Fruit fly (Drosophila melanogaster) whole organism, embryonic: ENCODE measurements around the gene MtnE.

Experiments
- B-H2 ChIP-seq: fragments of 200-800 bp; sonication (Bioruptor generic); optimal IDR thresholded peaks from 2 replicates; lab custom pipeline; 2018; ENCODE audit warnings: missing biosample characterization, mild to moderate bottlenecking, missing genetic modification characterization
- CG11398 ChIP-seq: fragments of 200-800 bp; sonication (Bioruptor generic); optimal IDR thresholded peaks from 2 replicates; lab custom pipeline; 2016; ENCODE audit warnings: missing biosample characterization, missing genetic modification characterization
- CG11723 ChIP-seq: fragments of 200-800 bp; sonication (Bioruptor generic); optimal IDR thresholded peaks from 2 replicates; lab custom pipeline; 2017; ENCODE audit warnings: missing biosample characterization, mild to moderate bottlenecking, missing genetic modification characterization
- CG14667 ChIP-seq: fragments of 200-800 bp; sonication (Bioruptor generic); IDR thresholded peaks from 2 replicates; pipeline ENCODE4 v1.3.6; 2022; ENCODE audit warnings: missing biosample characterization, missing genetic modification characterization
- CG15011 ChIP-seq: fragments of 200-800 bp; sonication (Bioruptor generic); optimal IDR thresholded peaks from 3 replicates; lab custom pipeline; 2018; ENCODE audit warnings: missing biosample characterization, mild to moderate bottlenecking, missing genetic modification characterization
- CG15269 ChIP-seq: fragments of 200-800 bp; sonication (Bioruptor generic); optimal IDR thresholded peaks from 2 replicates; lab custom pipeline; 2018; ENCODE audit warnings: missing biosample characterization, mild to moderate bottlenecking, missing genetic modification characterization, moderate library complexity
- CG15696 ChIP-seq: fragments of 200-800 bp; sonication (Bioruptor generic); optimal IDR thresholded peaks from 2 replicates; lab custom pipeline; 2019; ENCODE audit warnings: missing biosample characterization, mild to moderate bottlenecking, missing genetic modification characterization, moderate library complexity
- CG16863 ChIP-seq: fragments of 200-800 bp; sonication (Bioruptor generic); optimal IDR thresholded peaks from 3 replicates; lab custom pipeline; 2016; ENCODE audit warnings: missing biosample characterization, missing genetic modification characterization
- CG2202 ChIP-seq: fragments of 200-800 bp; sonication (Bioruptor generic); optimal IDR thresholded peaks from 2 replicates; lab custom pipeline; 2018; ENCODE audit warnings: missing biosample characterization, mild to moderate bottlenecking, missing genetic modification characterization
- CG2712 ChIP-seq: fragments of 200-800 bp; optimal IDR thresholded peaks from 3 replicates; lab custom pipeline; 2019; ENCODE audit warnings: missing biosample characterization, mild to moderate bottlenecking, missing genetic modification characterization, moderate library complexity
- CG2875 ChIP-seq: fragments of 200-800 bp; sonication (Bioruptor generic); optimal IDR thresholded peaks from 2 replicates; lab custom pipeline; 2017; ENCODE audit warnings: missing biosample characterization, mild to moderate bottlenecking, missing genetic modification characterization, missing genetic modification reagents
- CG33213 ChIP-seq: fragments of 200-800 bp; sonication (Bioruptor generic); optimal IDR thresholded peaks from 3 replicates; lab custom pipeline; 2016; ENCODE audit warnings: missing biosample characterization, missing genetic modification characterization
- CG4707 ChIP-seq: fragments of 200-800 bp; sonication (Bioruptor generic); optimal IDR thresholded peaks from 2 replicates; lab custom pipeline; 2018; ENCODE audit warnings: missing biosample characterization, mild to moderate bottlenecking, missing genetic modification characterization, moderate library complexity
- CG4854 ChIP-seq: fragments of 200-800 bp; sonication (Bioruptor generic); optimal IDR thresholded peaks from 2 replicates; lab custom pipeline; 2016; ENCODE audit warnings: missing biosample characterization, missing genetic modification characterization, inconsistent platforms
- CG5953 ChIP-seq: fragments of 200-800 bp; sonication (Bioruptor generic); IDR thresholded peaks from 2 replicates; pipeline ENCODE4 v1.3.6; 2022; ENCODE audit warnings: missing biosample characterization, missing genetic modification characterization
- CG7271 ChIP-seq: fragments of 200-800 bp; sonication (Bioruptor generic); optimal IDR thresholded peaks from 2 replicates; lab custom pipeline; 2018; ENCODE audit warnings: missing biosample characterization, mild to moderate bottlenecking, missing genetic modification characterization, moderate library complexity
- CG8359 ChIP-seq: fragments of 200-800 bp; sonication (Bioruptor generic); optimal IDR thresholded peaks from 2 replicates; lab custom pipeline; 2017; ENCODE audit warnings: missing biosample characterization, mild to moderate bottlenecking, missing genetic modification characterization, borderline replicate concordance
- CG8924 ChIP-seq: fragments of 200-800 bp; optimal IDR thresholded peaks from 3 replicates; lab custom pipeline; 2019; ENCODE audit warnings: missing biosample characterization, mild to moderate bottlenecking, missing genetic modification characterization, moderate library complexity
- CG9932 ChIP-seq: fragments of 200-800 bp; sonication (Bioruptor generic); IDR thresholded peaks from 2 replicates; pipeline ENCODE4 v1.3.6; 2022; ENCODE audit warnings: missing biosample characterization, missing genetic modification characterization
- CTCF ChIP-seq: fragments of 200-800 bp; sonication (Bioruptor generic); optimal IDR thresholded peaks from 2 replicates; lab custom pipeline; 2017; ENCODE audit warnings: missing biosample characterization, mild to moderate bottlenecking, missing genetic modification characterization, moderate library complexity
- Dbx ChIP-seq: fragments of 200-800 bp; sonication (Bioruptor generic); IDR thresholded peaks from 3 replicates; pipeline ENCODE4 v1.3.6; 2022; ENCODE audit warnings: missing biosample characterization, missing genetic modification characterization
- Fer1 ChIP-seq: fragments of 200-800 bp; sonication (Bioruptor generic); optimal IDR thresholded peaks from 2 replicates; lab custom pipeline; 2017; ENCODE audit warnings: missing biosample characterization, mild to moderate bottlenecking, missing genetic modification characterization
- Fer3 ChIP-seq: fragments of 200-800 bp; sonication (Bioruptor generic); optimal IDR thresholded peaks from 2 replicates; lab custom pipeline; 2018; ENCODE audit warnings: missing biosample characterization, mild to moderate bottlenecking, missing genetic modification characterization, moderate library complexity
- H15 ChIP-seq: fragments of 200-800 bp; sonication (Bioruptor generic); IDR thresholded peaks from 3 replicates; pipeline ENCODE4 v1.3.6; 2022; ENCODE audit warnings: missing biosample characterization, missing genetic modification characterization
- Max ChIP-seq: fragments of 200-800 bp; sonication (Bioruptor generic); optimal IDR thresholded peaks from 2 replicates; lab custom pipeline; 2016; ENCODE audit warnings: missing biosample characterization, mild to moderate bottlenecking, missing genetic modification characterization
- NFAT ChIP-seq: fragments of 200-800 bp; sonication (Bioruptor generic); IDR thresholded peaks from 2 replicates; pipeline ENCODE4 v1.3.6; 2022; ENCODE audit warnings: missing biosample characterization, missing genetic modification characterization
- Nf-YC ChIP-seq: fragments of 200-800 bp; optimal IDR thresholded peaks from 3 replicates; lab custom pipeline; 2019; ENCODE audit warnings: missing biosample characterization, mild to moderate bottlenecking, missing genetic modification characterization, moderate library complexity
- Side ChIP-seq: fragments of 200-800 bp; sonication (Bioruptor generic); optimal IDR thresholded peaks from 2 replicates; lab custom pipeline; 2016; ENCODE audit warnings: missing biosample characterization, missing genetic modification characterization
- Sox100B ChIP-seq: fragments of 200-800 bp; sonication (Bioruptor generic); optimal IDR thresholded peaks from 3 replicates; lab custom pipeline; 2018; ENCODE audit warnings: missing biosample characterization, mild to moderate bottlenecking, missing genetic modification characterization
- Taf1 ChIP-seq: fragments of 200-800 bp; sonication (Bioruptor generic); IDR thresholded peaks from 2 replicates; pipeline ENCODE4 v1.3.6; 2022; ENCODE audit warnings: missing biosample characterization, missing genetic modification characterization
- Xbp1 ChIP-seq: fragments of 200-800 bp; sonication (Bioruptor generic); optimal IDR thresholded peaks from 3 replicates; lab custom pipeline; 2016; ENCODE audit warnings: missing biosample characterization, mild to moderate bottlenecking, missing genetic modification characterization
- ab ChIP-seq: fragments of 200-800 bp; sonication (Bioruptor generic); optimal IDR thresholded peaks from 2 replicates; lab custom pipeline; 2016; ENCODE audit warnings: missing biosample characterization, missing genetic modification characterization
- amos ChIP-seq: fragments of 200-800 bp; sonication (Bioruptor generic); IDR thresholded peaks from 2 replicates; pipeline ENCODE4 v1.3.6; 2022; ENCODE audit warnings: missing biosample characterization, missing genetic modification characterization; ENCODE audit not compliant: partially characterized antibody
- cato ChIP-seq: fragments of 200-800 bp; sonication (Bioruptor generic); optimal IDR thresholded peaks from 2 replicates; lab custom pipeline; 2016; ENCODE audit warnings: missing biosample characterization, missing genetic modification characterization, borderline replicate concordance
- cg ChIP-seq: fragments of 200-800 bp; sonication (Bioruptor generic); optimal IDR thresholded peaks from 3 replicates; lab custom pipeline; 2019; ENCODE audit warnings: missing biosample characterization, mild to moderate bottlenecking, missing genetic modification characterization, moderate library complexity
- corto ChIP-seq: fragments of 200-800 bp; sonication (Bioruptor generic); optimal IDR thresholded peaks from 2 replicates; lab custom pipeline; 2016; ENCODE audit warnings: missing biosample characterization, mild to moderate bottlenecking, missing genetic modification characterization, moderate library complexity
- danr ChIP-seq: fragments of 200-800 bp; sonication (Bioruptor generic); IDR thresholded peaks from 2 replicates; pipeline ENCODE4 v1.3.6; 2022; ENCODE audit warnings: missing biosample characterization, missing genetic modification characterization
- dati ChIP-seq: fragments of 200-800 bp; sonication (Bioruptor generic); IDR thresholded peaks from 2 replicates; pipeline ENCODE4 v1.3.6; 2022; ENCODE audit warnings: missing biosample characterization, missing genetic modification characterization
- en ChIP-seq: fragments of 200-800 bp; sonication (Bioruptor generic); optimal IDR thresholded peaks from 2 replicates; lab custom pipeline; 2016; ENCODE audit warnings: missing biosample characterization, missing genetic modification characterization
- lola ChIP-seq, 3 experiments: fragments of >200 bp in 2 of 3; fragments of 200-800 bp in 1 of 3; sonication (Bioruptor generic) in 1 of 3; optimal IDR thresholded peaks; 2 replicates each; lab custom pipeline; 2017 to 2019; ENCODE audit warnings: missing biosample characterization in 3 of 3, missing genetic modification characterization in 3 of 3, mild to moderate bottlenecking in 1 of 3, moderate library complexity in 1 of 3
- lov ChIP-seq, 2 experiments: fragments of 200-800 bp in 1 of 2; fragments of >200 bp in 1 of 2; sonication (Bioruptor generic) in 1 of 2; IDR thresholded peaks in 1 of 2; optimal IDR thresholded peaks in 1 of 2; 2 replicates in 1 of 2; 3 replicates in 1 of 2; pipeline versions ENCODE4 v1.3.6 to Lab custom; 2017 to 2022; ENCODE audit warnings: missing biosample characterization in 1 of 2, missing genetic modification characterization in 1 of 2
- odd ChIP-seq: fragments of 200-800 bp; sonication (Bioruptor generic); optimal IDR thresholded peaks from 2 replicates; lab custom pipeline; 2017; ENCODE audit warnings: missing biosample characterization, mild to moderate bottlenecking, missing genetic modification characterization
- pan ChIP-seq, 4 experiments: fragments of >200 bp in 3 of 4; fragments of 200-800 bp in 1 of 4; sonication (Bioruptor generic) in 1 of 4; optimal IDR thresholded peaks in 3 of 4; IDR thresholded peaks in 1 of 4; 2 replicates each; pipeline versions ENCODE4 v1.3.6 to Lab custom; 2017 to 2022; ENCODE audit warnings: missing biosample characterization in 2 of 4, missing genetic modification characterization in 2 of 4, mixed read lengths in 1 of 4
- pnt ChIP-seq: fragments of 200-800 bp; sonication (Bioruptor generic); optimal IDR thresholded peaks from 3 replicates; lab custom pipeline; 2016; ENCODE audit warnings: missing biosample characterization, missing genetic modification characterization
- so ChIP-seq: fragments of 200-800 bp; sonication (Bioruptor generic); IDR thresholded peaks from 3 replicates; pipeline ENCODE4 v1.3.6; 2022; ENCODE audit warnings: missing biosample characterization, missing genetic modification characterization
- sob ChIP-seq: fragments of 200-800 bp; sonication (Bioruptor generic); IDR thresholded peaks from 2 replicates; pipeline ENCODE4 v1.3.6; 2022; ENCODE audit warnings: missing biosample characterization, missing genetic modification characterization
- sqz ChIP-seq: fragments of 200-800 bp; sonication (Bioruptor generic); optimal IDR thresholded peaks from 3 replicates; lab custom pipeline; 2018; ENCODE audit warnings: missing biosample characterization, mild to moderate bottlenecking, missing genetic modification characterization
- usp ChIP-seq: fragments of >200 bp; optimal IDR thresholded peaks from 2 replicates; lab custom pipeline; 2017; ENCODE audit warnings: missing biosample characterization, missing genetic modification characterization
- vnd ChIP-seq: fragments of 200-800 bp; sonication (Bioruptor generic); IDR thresholded peaks from 3 replicates; pipeline ENCODE4 v1.3.6; 2022; ENCODE audit warnings: missing biosample characterization, missing genetic modification characterization; ENCODE audit not compliant: partially characterized antibody
- wor ChIP-seq: fragments of 200-800 bp; sonication (Bioruptor generic); IDR thresholded peaks from 2 replicates; pipeline ENCODE4 v1.3.6; 2022; ENCODE audit warnings: missing biosample characterization, missing genetic modification characterization

MtnE gene

dm6 chr3R:20579816-20580215, 45.3 kb upstream of the MtnE start, which contains the start of the genes EloB and Srp14:
Gene EloB, minus strand, starts transcription at chr3R:20579850.
Gene Srp14, plus strand, starts transcription at chr3R:20580115.
- TF ChIP-seq dati (no peak), CG11398 (peak; percentile 70), CG2712 (tag; lab: Kevin White, UChicago) (peak; percentile 86), odd (GFP tag; lab: Kevin White, UChicago) (no peak), sob (GFP tag; lab: Robert Waterston, UW) (peak; percentile 87), Nf-YC (tag; lab: Kevin White, UChicago) (peak; percentile 80), sqz (no peak), Xbp1 (GFP tag; lab: Kevin White, UChicago) (peak; percentile 88), CG5953 (GFP tag; lab: Robert Waterston, UW) (0 out of 2 replicates have a peak, but pooled peaks have one; percentile 20), Fer1 (peak; percentile 78), CG8924 (peak; percentile 87), NFAT (GFP tag; lab: Robert Waterston, UW) (peak; percentile 86), Taf1 (GFP tag; lab: Robert Waterston, UW) (peak; percentile 44; the same call in 1 of the 2 replicates), CG33213 (GFP tag; lab: Kevin White, UChicago) (peak; percentile 71), amos (peak; percentile 97), CG11723 (peak; percentile 64), CG2875 (GFP tag; lab: Kevin White, UChicago) (peak; percentile 42), Max (peak; percentile 79), vnd (GFP tag; lab: Robert Waterston, UW) (peak; percentile 94), pnt (GFP tag; lab: Kevin White, UChicago) (peak; percentile 57), en (GFP tag; lab: Kevin White, UChicago) (peak; percentile 31), CG8359 (GFP tag; lab: Kevin White, UChicago) (no peak), wor (GFP tag; lab: Robert Waterston, UW) (0 out of 2 replicates have a peak, but pooled peaks have one; percentile 33), pan (optimal IDR thresholded peaks at IDR 0.05; lab: Kevin White, UChicago) (no peak), pan (GFP tag; optimal IDR thresholded peaks at IDR 0.05 in 1 of 2, IDR thresholded peaks at IDR 0.05 in 1 of 2) (peak in 1 of 2 experiments; percentile 70), cg (no peak), CTCF (GFP tag; lab: Kevin White, UChicago) (peak; percentile 19), so (GFP tag; lab: Robert Waterston, UW) (peak; percentile 49; the same call in 2 of the 3 replicates), B-H2 (peak; percentile 90), CG14667 (GFP tag; lab: Robert Waterston, UW) (peak; percentile 56), CG4707 (GFP tag; lab: Kevin White, UChicago) (peak; percentile 35), CG15696 (tag; lab: Kevin White, UChicago) (peak; percentile 87), CG9932 (GFP tag; lab: Robert Waterston, UW) (peak; percentile 95), ab (GFP tag; lab: Kevin White, UChicago) (no peak), Dbx (GFP tag; lab: Robert Waterston, UW) (peak; percentile 91), H15 (GFP tag; lab: Robert Waterston, UW) (peak; percentile 72), Sox100B (GFP tag; lab: Kevin White, UChicago) (no peak), CG2202 (tag; lab: Kevin White, UChicago) (peak; percentile 67), usp (GFP tag; lab: Kevin White, UChicago) (no peak), CG16863 (peak; percentile 74), CG7271 (tag; lab: Kevin White, UChicago) (no peak), cato (GFP tag; lab: Kevin White, UChicago) (peak; percentile 55), corto (GFP tag; lab: Kevin White, UChicago) (no peak), CG15011 (no peak), CG15269 (tag; lab: Kevin White, UChicago) (no peak), Side (peak; percentile 53), lov (optimal IDR thresholded peaks at IDR 0.05; lab: Kevin White, UChicago) (no peak), lov (GFP tag; IDR thresholded peaks at IDR 0.05; lab: Robert Waterston, UW) (no peak), CG4854 (GFP tag; lab: Kevin White, UChicago) (peak; percentile 67), Fer3 (tag; lab: Kevin White, UChicago) (peak; percentile 84), danr (GFP tag; lab: Robert Waterston, UW) (peak; percentile 55), lola (GFP tag; optimal IDR thresholded peaks at IDR 0.05; lab: Kevin White, UChicago) (peak in 1 of 3 experiments; percentile 77)
